Worm (Caenorhabditis elegans) whole organism, L4 larva: ENCODE results near the gene T15H9.5.

Experiments used
- F10B5.3 ChIP-seq: sonication (generic microtip); optimal IDR thresholded peaks from 2 replicates; lab custom pipeline; 2016; ENCODE audit warnings: mild to moderate bottlenecking, missing genetic modification characterization, missing compliant biosample characterization
- F37D6.2 ChIP-seq: sonication (generic microtip); optimal IDR thresholded peaks from 2 replicates; lab custom pipeline; 2016; ENCODE audit warnings: mild to moderate bottlenecking, missing genetic modification characterization, missing compliant biosample characterization
- T26A8.4 ChIP-seq: fragments of 200-800 bp; sonication (Bioruptor generic); IDR thresholded peaks from 2 replicates; pipeline ENCODE4 v1.3.6; 2022; ENCODE audit warnings: missing genetic modification characterization, missing compliant biosample characterization
- Y105C5A.15 ChIP-seq: fragments of 200-800 bp; sonication (Bioruptor generic); IDR thresholded peaks from 2 replicates; pipeline ENCODE4 v1.3.6; 2022; ENCODE audit warnings: missing genetic modification characterization, missing compliant biosample characterization
- Y48G9A.11 ChIP-seq: fragments of 200-800 bp; sonication (Bioruptor generic); IDR thresholded peaks from 2 replicates; pipeline ENCODE4 v1.3.6; 2022; ENCODE audit warnings: missing genetic modification reagents, missing genetic modification characterization, missing compliant biosample characterization
- Y5F2A.4 ChIP-seq: fragments of 200-800 bp; sonication (Bioruptor generic); optimal IDR thresholded peaks from 2 replicates; lab custom pipeline; 2018; ENCODE audit warnings: mild to moderate bottlenecking, missing genetic modification characterization, missing compliant biosample characterization
- aha-1 ChIP-seq: fragments of 150-350 bp; peaks from one replicate; lab custom pipeline; 2014; ENCODE audit warnings: missing biosample characterization, missing genetic modification characterization
- attf-4 ChIP-seq: sonication (generic microtip); optimal IDR thresholded peaks from 3 replicates; lab custom pipeline; 2017; ENCODE audit warnings: missing biosample characterization, missing genetic modification characterization
- ceh-32 ChIP-seq: sonication (generic microtip); optimal IDR thresholded peaks from 2 replicates; lab custom pipeline; 2016; ENCODE audit warnings: mild to moderate bottlenecking, missing genetic modification characterization, missing compliant biosample characterization; ENCODE audit not compliant: poor library complexity
- ceh-44 ChIP-seq: fragments of 200-800 bp; sonication (Bioruptor generic); IDR thresholded peaks from 2 replicates; pipeline ENCODE4 v1.3.6; 2022; ENCODE audit warnings: missing genetic modification reagents, missing genetic modification characterization, missing compliant biosample characterization
- ceh-82 ChIP-seq: sonication (generic microtip); optimal IDR thresholded peaks from 2 replicates; lab custom pipeline; 2017; ENCODE audit warnings: missing biosample characterization, missing genetic modification characterization
- cey-2 ChIP-seq: sonication (generic microtip); optimal IDR thresholded peaks from 3 replicates; lab custom pipeline; 2017; ENCODE audit warnings: missing genetic modification characterization, mild to moderate bottlenecking, missing compliant biosample characterization, antibody characterized with exemption, borderline replicate concordance; ENCODE audit not compliant: insufficient read depth
- daf-12 ChIP-seq: fragments of 150-350 bp; optimal IDR thresholded peaks from 2 replicates; lab custom pipeline; 2014; ENCODE audit warnings: missing biosample characterization, missing genetic modification reagents, missing genetic modification characterization
- daf-16 ChIP-seq, 3 experiments: sonication (generic microtip); optimal IDR thresholded peaks; 2 replicates each; lab custom pipeline; 2016 to 2017; ENCODE audit warnings: missing genetic modification characterization in 3 of 3, missing genetic modification reagents in 3 of 3, mild to moderate bottlenecking in 2 of 3, missing compliant biosample characterization in 2 of 3, missing biosample characterization in 1 of 3, moderate library complexity in 1 of 3
- daf-19 ChIP-seq: fragments of 200-800 bp; sonication (Bioruptor generic); conservative IDR thresholded peaks from 2 replicates; pipeline ENCODE4 v1.3.6; 2022; ENCODE audit warnings: missing genetic modification characterization, missing compliant biosample characterization
- dmd-6 ChIP-seq: fragments of 200-800 bp; sonication (Bioruptor generic); IDR thresholded peaks from 2 replicates; pipeline ENCODE4 v1.3.6; 2022; ENCODE audit warnings: missing genetic modification reagents, missing genetic modification characterization, missing compliant biosample characterization
- dmd-8 ChIP-seq: fragments of 200-800 bp; sonication (Bioruptor generic); IDR thresholded peaks from 2 replicates; pipeline ENCODE4 v1.3.6; 2022; ENCODE audit warnings: missing genetic modification characterization, missing compliant biosample characterization
- dve-1 ChIP-seq: sonication (generic microtip); optimal IDR thresholded peaks from 2 replicates; lab custom pipeline; 2017; ENCODE audit warnings: antibody characterized with exemption, mild to moderate bottlenecking, missing genetic modification characterization, missing compliant biosample characterization; ENCODE audit not compliant: insufficient read depth
- fkh-10 ChIP-seq: fragments of 150-350 bp; optimal IDR thresholded peaks from 2 replicates; lab custom pipeline; 2014; ENCODE audit warnings: missing biosample characterization, missing genetic modification reagents, missing genetic modification characterization
- fos-1 ChIP-seq: fragments of 150-350 bp; optimal IDR thresholded peaks from 2 replicates; lab custom pipeline; 2014; ENCODE audit warnings: missing biosample characterization, missing genetic modification characterization
- hif-1 ChIP-seq, 2 experiments: sonication (generic microtip); optimal IDR thresholded peaks; 2 replicates each; lab custom pipeline; 2016 to 2017; ENCODE audit warnings: missing compliant biosample characterization in 2 of 2, missing genetic modification characterization in 2 of 2, missing genetic modification reagents in 2 of 2, missing genotype in 2 of 2, mild to moderate bottlenecking in 1 of 2
- hlh-11 ChIP-seq: fragments of 200-800 bp; sonication (Bioruptor generic); optimal IDR thresholded peaks from 2 replicates; lab custom pipeline; 2018; ENCODE audit warnings: mild to moderate bottlenecking, missing genetic modification characterization, missing compliant biosample characterization
- hlh-30 ChIP-seq: sonication (generic microtip); optimal IDR thresholded peaks from 2 replicates; lab custom pipeline; 2017; ENCODE audit warnings: antibody characterized with exemption, mild to moderate bottlenecking, missing genetic modification characterization, missing compliant biosample characterization; ENCODE audit not compliant: insufficient read depth
- lin-1 ChIP-seq: fragments of 200-800 bp; sonication (Bioruptor generic); IDR thresholded peaks from 2 replicates; pipeline ENCODE4 v1.3.6; 2022; ENCODE audit warnings: missing genetic modification reagents, missing genetic modification characterization, missing compliant biosample characterization
- lin-13 ChIP-seq: fragments of 150-350 bp; optimal IDR thresholded peaks from 2 replicates; lab custom pipeline; 2014; ENCODE audit warnings: missing biosample characterization, missing genetic modification reagents, missing genetic modification characterization
- lin-15B ChIP-seq: fragments of 150-350 bp; sonication (generic microtip); optimal IDR thresholded peaks from 3 replicates; lab custom pipeline; 2014; ENCODE audit warnings: missing biosample characterization, missing genetic modification characterization
- lsy-2 ChIP-seq, 2 experiments: fragments of 150-350 bp in 1 of 2; sonication (generic microtip) in 1 of 2; optimal IDR thresholded peaks; 2 replicates each; lab custom pipeline; 2014 to 2017; ENCODE audit warnings: missing biosample characterization in 2 of 2, missing genetic modification characterization in 2 of 2
- madf-9 ChIP-seq: fragments of 200-800 bp; sonication (Bioruptor generic); conservative IDR thresholded peaks from 2 replicates; pipeline ENCODE4 v1.3.6; 2022; ENCODE audit warnings: missing genetic modification reagents, missing genetic modification characterization, missing compliant biosample characterization
- mdl-1 ChIP-seq, 2 experiments: fragments of 150-350 bp in 1 of 2; sonication (generic microtip) in 1 of 2; optimal IDR thresholded peaks; 2 replicates each; lab custom pipeline; 2014 to 2017; ENCODE audit warnings: missing biosample characterization in 2 of 2, missing genetic modification characterization in 2 of 2
- mep-1 ChIP-seq: fragments of 150-350 bp; sonication (generic microtip); optimal IDR thresholded peaks from 3 replicates; lab custom pipeline; 2014; ENCODE audit warnings: missing biosample characterization, missing genetic modification characterization
- mes-2 ChIP-seq: sonication (generic microtip); optimal IDR thresholded peaks from 2 replicates; lab custom pipeline; 2016; ENCODE audit warnings: missing genotype, mild to moderate bottlenecking, missing genetic modification characterization, missing compliant biosample characterization; ENCODE audit not compliant: poor library complexity, severe bottlenecking
- mxl-2 ChIP-seq: fragments of 200-800 bp; sonication (Bioruptor generic); conservative IDR thresholded peaks from 2 replicates; pipeline ENCODE4 v1.3.6; 2022; ENCODE audit warnings: missing genetic modification reagents, missing genetic modification characterization, missing compliant biosample characterization
- nhr-25 ChIP-seq: sonication (generic microtip); optimal IDR thresholded peaks from 2 replicates; lab custom pipeline; 2017; ENCODE audit warnings: missing genetic modification characterization, mild to moderate bottlenecking, missing compliant biosample characterization, antibody characterized with exemption, moderate library complexity, borderline replicate concordance; ENCODE audit not compliant: insufficient read depth
- nhr-28 ChIP-seq: fragments of 150-350 bp; optimal IDR thresholded peaks from 2 replicates; lab custom pipeline; 2014; ENCODE audit warnings: missing biosample characterization, missing genetic modification characterization
- nhr-42 ChIP-seq: fragments of 200-800 bp; sonication (Bioruptor generic); IDR thresholded peaks from 2 replicates; pipeline ENCODE4 v1.3.6; 2022; ENCODE audit warnings: missing genetic modification characterization, missing compliant biosample characterization
- nhr-76 ChIP-seq: fragments of 150-350 bp; optimal IDR thresholded peaks from 2 replicates; lab custom pipeline; 2014; ENCODE audit warnings: missing biosample characterization, missing genetic modification characterization
- nhr-77 ChIP-seq: fragments of 150-350 bp; optimal IDR thresholded peaks from 2 replicates; lab custom pipeline; 2014; ENCODE audit warnings: missing biosample characterization, missing genetic modification characterization
- pqm-1 ChIP-seq: sonication (generic microtip); optimal IDR thresholded peaks from 2 replicates; lab custom pipeline; 2017; ENCODE audit warnings: missing biosample characterization, missing genetic modification characterization
- skn-1 ChIP-seq: fragments of 150-350 bp; optimal IDR thresholded peaks from 2 replicates; lab custom pipeline; 2014; ENCODE audit warnings: missing biosample characterization, missing genetic modification characterization
- snpc-4 ChIP-seq: fragments of 150-350 bp; optimal IDR thresholded peaks from 2 replicates; lab custom pipeline; 2014; ENCODE audit warnings: missing biosample characterization, missing genetic modification characterization
- spr-1 ChIP-seq: sonication (generic microtip); optimal IDR thresholded peaks from 2 replicates; lab custom pipeline; 2016; ENCODE audit warnings: mild to moderate bottlenecking, missing genetic modification characterization, missing compliant biosample characterization
- tra-1 ChIP-seq: fragments of 200-800 bp; sonication (Bioruptor generic); IDR thresholded peaks from 2 replicates; pipeline ENCODE4 v1.3.6; 2022; ENCODE audit warnings: missing genetic modification reagents, missing genetic modification characterization, missing compliant biosample characterization
- unc-39 ChIP-seq: sonication (generic microtip); optimal IDR thresholded peaks from 2 replicates; lab custom pipeline; 2017; ENCODE audit warnings: missing biosample characterization, missing genetic modification characterization
- unc-62 ChIP-seq, 3 experiments: fragments of 150-350 bp in 1 of 3; sonication (generic microtip); optimal IDR thresholded peaks in 2 of 3; peaks in 1 of 3; 1 replicate in 1 of 3; 2 replicates in 2 of 3; lab custom pipeline; 2014 to 2017; ENCODE audit warnings: missing biosample characterization in 3 of 3, missing genetic modification characterization in 3 of 3, missing genetic modification reagents in 3 of 3, missing genotype in 1 of 3
- zfp-2 ChIP-seq: sonication (generic microtip); optimal IDR thresholded peaks from 2 replicates; lab custom pipeline; 2016; ENCODE audit warnings: mild to moderate bottlenecking, missing genetic modification characterization, missing compliant biosample characterization
- zfp-3 ChIP-seq: fragments of 200-800 bp; sonication (Bioruptor generic); conservative IDR thresholded peaks from 2 replicates; pipeline ENCODE4 v1.3.6; 2022; ENCODE audit warnings: missing genetic modification reagents, missing genetic modification characterization, missing compliant biosample characterization

T15H9.5 gene

ce11 chrII:9604685-9605084, 6.6 kb downstream of the T15H9.5 start:
- no peak for TF ChIP-seq skn-1 (tag; lab: Kevin White, UChicago)
- no peak for TF ChIP-seq lin-13 (GFP tag; lab: Kevin White, UChicago)
- peak; percentile 15 for TF ChIP-seq nhr-77 (tag; lab: Kevin White, UChicago)
- TF ChIP-seq pqm-1 (tag; lab: Kevin White, UChicago) = peak; percentile 37
- no peak for TF ChIP-seq mxl-2 (GFP tag; lab: Robert Waterston, UW)
- TF ChIP-seq lin-15B (tag; lab: Kevin White, UChicago) = no peak
- TF ChIP-seq spr-1 = no peak
- TF ChIP-seq snpc-4 (tag; lab: Kevin White, UChicago) = no peak
- peak; percentile 40 for TF ChIP-seq nhr-28 (tag; lab: Kevin White, UChicago)
- TF ChIP-seq madf-9 (GFP tag; lab: Robert Waterston, UW) = no peak
- no peak for TF ChIP-seq zfp-3 (GFP tag; lab: Robert Waterston, UW)
- TF ChIP-seq dmd-6 (GFP tag; lab: Robert Waterston, UW) = peak; percentile 52; the same call in 1 of the 2 replicates
- TF ChIP-seq nhr-76 (tag; lab: Kevin White, UChicago) = no peak
- TF ChIP-seq hif-1 (tag; optimal IDR thresholded peaks at IDR 0.05; lab: Kevin White, UChicago) = no peak
- no peak for TF ChIP-seq nhr-42 (GFP tag; lab: Robert Waterston, UW)
- TF ChIP-seq dmd-8 = no peak
- TF ChIP-seq daf-16 (GFP tag; optimal IDR thresholded peaks at IDR 0.05; lab: Kevin White, UChicago) = no peak
- TF ChIP-seq daf-16 (tag; optimal IDR thresholded peaks at IDR 0.05; lab: Kevin White, UChicago) = peak; percentile 47
- peak; percentile 25 for TF ChIP-seq hlh-30
- TF ChIP-seq fkh-10 (GFP tag; lab: Kevin White, UChicago) = no peak
- TF ChIP-seq lsy-2 (tag; optimal IDR thresholded peaks at IDR 0.05; lab: Kevin White, UChicago) = peak in 1 of 2 experiments; percentile 4

ce11 chrII:9604063-9604462, 7.2 kb downstream of the T15H9.5 start:
- TF ChIP-seq mdl-1 (tag; optimal IDR thresholded peaks at IDR 0.05; lab: Kevin White, UChicago) (peak in 1 of 2 experiments; percentile 41), F10B5.3 (tag; lab: Kevin White, UChicago) (no peak), ceh-44 (GFP tag; lab: Robert Waterston, UW) (no peak), F37D6.2 (tag; lab: Kevin White, UChicago) (no peak), unc-39 (tag; lab: Kevin White, UChicago) (no peak), ceh-32 (tag; lab: Kevin White, UChicago) (no peak), mep-1 (tag; lab: Kevin White, UChicago) (peak; percentile 6), daf-12 (no peak), daf-16 (GFP tag; optimal IDR thresholded peaks at IDR 0.05; lab: Kevin White, UChicago) (no peak), daf-16 (tag; optimal IDR thresholded peaks at IDR 0.05; lab: Kevin White, UChicago) (peak; percentile 61), hif-1 (tag; optimal IDR thresholded peaks at IDR 0.05; lab: Kevin White, UChicago) (peak in 1 of 2 experiments; percentile 15), Y48G9A.11 (GFP tag; lab: Robert Waterston, UW) (no peak), fos-1 (tag; lab: Kevin White, UChicago) (no peak), dve-1 (tag; lab: Kevin White, UChicago) (peak; percentile 73), nhr-25 (no peak), ceh-82 (tag; lab: Kevin White, UChicago) (no peak), hlh-11 (tag; lab: Kevin White, UChicago) (peak; percentile 47), unc-62 (GFP tag; optimal IDR thresholded peaks at IDR 0.05 in 1 of 2; lab: Kevin White, UChicago) (peak in 1 of 2 experiments; percentile 69), unc-62 (tag; optimal IDR thresholded peaks at IDR 0.05; lab: Kevin White, UChicago) (no peak), Y5F2A.4 (GFP tag; lab: Kevin White, UChicago) (no peak), zfp-2 (no peak), daf-19 (GFP tag; lab: Robert Waterston, UW) (no peak), dmd-6 (GFP tag; lab: Robert Waterston, UW) (peak; percentile 72), nhr-76 (tag; lab: Kevin White, UChicago) (no peak), mes-2 (tag; lab: Kevin White, UChicago) (peak; percentile 30), cey-2 (no peak), hlh-30 (peak; percentile 24), attf-4 (tag; lab: Kevin White, UChicago) (no peak), madf-9 (GFP tag; lab: Robert Waterston, UW) (no peak), nhr-28 (tag; lab: Kevin White, UChicago) (peak; percentile 82), tra-1 (0 out of 2 replicates have a peak, but pooled peaks have one; percentile 28), nhr-42 (GFP tag; lab: Robert Waterston, UW) (no peak), lin-1 (GFP tag; lab: Robert Waterston, UW) (peak; percentile 31; the same call in 1 of the 2 replicates), T26A8.4 (GFP tag; lab: Robert Waterston, UW) (no peak), Y105C5A.15 (GFP tag; lab: Robert Waterston, UW) (no peak), aha-1 (tag; lab: Kevin White, UChicago) (peak; percentile 58)
